Worm (Caenorhabditis elegans): ENCODE data around the gene exp-1.

Gene exp-1

DNA sequence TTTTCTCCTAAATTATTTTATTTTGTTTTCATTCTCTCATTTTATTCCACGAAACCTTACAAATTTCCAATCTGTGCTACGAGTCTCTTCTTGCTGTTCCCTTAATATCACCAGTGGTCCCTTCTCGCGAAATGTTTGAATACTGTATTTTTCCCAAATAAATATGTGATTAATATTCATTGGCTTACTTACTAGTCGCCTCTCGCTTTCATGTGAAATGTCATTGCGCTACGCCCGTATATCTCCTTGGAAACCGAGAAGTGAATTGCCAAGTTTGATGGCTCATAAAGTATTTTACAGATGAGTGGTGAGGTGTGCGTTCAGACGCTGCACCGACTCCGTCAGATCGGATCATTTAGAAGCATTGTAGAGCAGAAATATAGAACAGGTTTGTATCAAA, 35.6 kb downstream of the exp-1 start, which contains the start of gene rars-2:
Gene rars-2 (plus strand): TSS at position 301 of the 400 bp plus-strand sequence.
- no peak for TF ChIP-seq mep-1 (tag; optimal IDR thresholded peaks at IDR 0.05)
- TF ChIP-seq zip-4 (GFP tag; optimal IDR thresholded peaks at IDR 0.05) = no peak

DNA sequence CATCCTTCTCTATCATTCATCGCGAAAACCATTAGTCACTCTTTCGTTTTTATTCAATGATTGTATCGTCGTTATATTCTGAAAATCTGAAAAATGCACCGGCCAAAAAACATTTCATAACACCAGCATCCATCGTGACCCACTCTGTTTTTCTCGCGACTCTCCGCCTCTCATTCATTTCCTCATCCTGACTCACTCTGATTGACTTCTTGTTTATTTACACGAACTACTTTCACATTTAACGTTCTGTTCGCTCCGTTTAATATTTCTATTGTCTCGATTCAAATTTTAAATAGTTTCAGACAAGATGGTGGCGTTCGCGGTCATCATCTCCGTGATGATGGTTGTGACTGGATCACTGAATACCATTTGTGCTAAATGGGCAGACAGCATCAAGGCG, 37.4 kb downstream of the exp-1 start, which contains the start of gene C29H12.2:
Gene C29H12.2 (plus strand): TSS at position 297 of the 400 bp plus-strand sequence.
- peak; percentile 27 for TF ChIP-seq lin-14 (GFP tag; optimal IDR thresholded peaks at IDR 0.05)
- no peak for TF ChIP-seq efl-1 (optimal IDR thresholded peaks at IDR 0.05)
- peak; percentile 9 to 32 for TF ChIP-seq efl-1 (GFP tag; optimal IDR thresholded peaks at IDR 0.05 in 1 of 2)
- TF ChIP-seq zag-1 (tag; optimal IDR thresholded peaks at IDR 0.05) = no peak
- no peak for TF ChIP-seq nhr-28 (tag; optimal IDR thresholded peaks at IDR 0.05)
- no peak for TF ChIP-seq aha-1 (tag; optimal IDR thresholded peaks at IDR 0.05)
- TF ChIP-seq mab-9 (GFP tag; IDR thresholded peaks at IDR 0.05) = no peak
- no peak for TF ChIP-seq sptf-1 (tag; optimal IDR thresholded peaks at IDR 0.05)
- no peak for TF ChIP-seq unc-98 (GFP tag; IDR thresholded peaks at IDR 0.05)
- no peak for TF ChIP-seq unc-86 (tag; optimal IDR thresholded peaks at IDR 0.05)
- no peak for TF ChIP-seq nhr-20 (tag; optimal IDR thresholded peaks at IDR 0.05)
- TF ChIP-seq pax-3 (tag; optimal IDR thresholded peaks at IDR 0.05) = no peak

DNA sequence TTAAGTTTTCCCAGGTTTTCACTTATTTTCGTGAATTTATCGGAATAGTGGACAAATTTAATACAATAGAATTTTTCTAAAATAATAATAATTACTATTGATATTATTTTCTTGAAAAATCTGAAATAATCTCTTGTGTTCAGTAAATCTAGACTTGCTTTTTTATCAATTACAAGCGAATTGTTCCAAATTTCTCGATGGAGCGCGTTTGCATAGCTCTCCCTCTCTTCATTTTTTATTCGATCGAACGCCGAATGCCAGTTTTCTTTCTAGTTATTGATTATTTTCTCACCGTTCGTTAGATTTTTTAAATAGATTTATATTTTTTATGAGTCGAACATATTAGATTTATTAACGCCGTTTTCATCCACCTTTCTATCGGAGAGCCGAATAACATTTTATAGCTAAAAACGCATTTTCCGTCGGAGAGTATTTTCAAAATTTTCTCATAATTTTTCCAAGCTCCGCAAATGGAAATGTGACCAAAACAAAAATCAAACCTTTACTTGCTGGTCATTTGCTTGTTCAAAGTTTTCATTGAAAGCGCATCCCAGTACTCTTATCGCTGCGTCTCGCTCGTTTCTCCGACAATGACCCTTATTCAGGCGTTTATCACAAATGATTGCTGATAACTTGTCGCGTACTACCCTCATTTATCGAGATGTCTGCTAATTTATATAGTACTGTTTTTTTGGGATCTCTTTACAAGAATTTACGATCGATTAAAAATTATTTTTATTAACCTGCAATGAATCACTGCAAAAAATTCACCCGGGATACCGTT, 38.1 kb downstream of the exp-1 start:
- TF ChIP-seq unc-98 (GFP tag; IDR thresholded peaks at IDR 0.05) = no peak
- peak; percentile 96 for TF ChIP-seq pqm-1 (tag; optimal IDR thresholded peaks at IDR 0.05)
- no peak for TF ChIP-seq zag-1 (tag; optimal IDR thresholded peaks at IDR 0.05)
- TF ChIP-seq lsy-2 (tag; optimal IDR thresholded peaks at IDR 0.05) = peak in 1 of 2 experiments; percentile 19
- no peak for TF ChIP-seq hlh-4 (tag; optimal IDR thresholded peaks at IDR 0.05)
- no peak for TF ChIP-seq C34B4.2 (tag; optimal IDR thresholded peaks at IDR 0.05)
- peak; percentile 3 to 34 for TF ChIP-seq efl-1 (optimal IDR thresholded peaks at IDR 0.05)
- TF ChIP-seq efl-1 (GFP tag; optimal IDR thresholded peaks at IDR 0.05 in 1 of 2) = peak in 1 of 2 experiments; percentile 21
- TF ChIP-seq lin-15B (tag; optimal IDR thresholded peaks at IDR 0.05) = no peak
- TF ChIP-seq mep-1 (tag; optimal IDR thresholded peaks at IDR 0.05) = peak; percentile 55
- TF ChIP-seq snpc-4 (tag; optimal IDR thresholded peaks at IDR 0.05) = no peak
- no peak for TF ChIP-seq efl-3 (GFP tag; optimal IDR thresholded peaks at IDR 0.05)
- no peak for TF ChIP-seq hlh-17 (GFP tag; optimal IDR thresholded peaks at IDR 0.05; ENCODE audit: borderline replicate concordance)
- TF ChIP-seq nhr-47 (tag; optimal IDR thresholded peaks at IDR 0.05) = peak; percentile 10
- no peak for TF ChIP-seq fos-1 (tag; optimal IDR thresholded peaks at IDR 0.05)
- no peak for TF ChIP-seq nhr-85 (tag)
- no peak for TF ChIP-seq ceh-90 (tag; optimal IDR thresholded peaks at IDR 0.05)
- no peak for TF ChIP-seq mdl-1 (tag; optimal IDR thresholded peaks at IDR 0.05)
- TF ChIP-seq sox-4 (tag; optimal IDR thresholded peaks at IDR 0.05) = no peak
- TF ChIP-seq blmp-1 (tag; optimal IDR thresholded peaks at IDR 0.05) = no peak
- TF ChIP-seq lin-14 (GFP tag; optimal IDR thresholded peaks at IDR 0.05) = peak; percentile 64
- no peak for TF ChIP-seq lir-3 (tag; optimal IDR thresholded peaks at IDR 0.05; ENCODE audit: poor library complexity)
- no peak for TF ChIP-seq unc-86 (tag; optimal IDR thresholded peaks at IDR 0.05)
- TF ChIP-seq nhr-28 (tag; optimal IDR thresholded peaks at IDR 0.05) = no peak
- TF ChIP-seq C16A3.4 (tag; optimal IDR thresholded peaks at IDR 0.05) = peak; percentile 16
- no peak for TF ChIP-seq unc-30 (tag; optimal IDR thresholded peaks at IDR 0.05)
- TF ChIP-seq aly-2 (tag; optimal IDR thresholded peaks at IDR 0.05) = no peak
- no peak for TF ChIP-seq F16B12.6 (tag; optimal IDR thresholded peaks at IDR 0.05)
- TF ChIP-seq ets-5 (GFP tag; IDR thresholded peaks at IDR 0.05) = no peak
- TF ChIP-seq fkh-8 (tag; optimal IDR thresholded peaks at IDR 0.05) = no peak
- no peak for TF ChIP-seq C04F5.9 (tag; optimal IDR thresholded peaks at IDR 0.05)
- TF ChIP-seq nhr-20 (tag; optimal IDR thresholded peaks at IDR 0.05) = no peak
- TF ChIP-seq lin-13 (GFP tag; optimal IDR thresholded peaks at IDR 0.05) = no peak
- no peak for TF ChIP-seq nhr-11 (tag; optimal IDR thresholded peaks at IDR 0.05)
- TF ChIP-seq pax-3 (tag; optimal IDR thresholded peaks at IDR 0.05) = no peak
- no peak for TF ChIP-seq nhr-237 (tag; optimal IDR thresholded peaks at IDR 0.05)
- TF ChIP-seq ceh-8 (GFP tag; optimal IDR thresholded peaks at IDR 0.05) = no peak
- no peak for TF ChIP-seq nhr-77 (tag; optimal IDR thresholded peaks at IDR 0.05)
- TF ChIP-seq tlp-1 (tag; optimal IDR thresholded peaks at IDR 0.05) = no peak
- no peak for TF ChIP-seq nhr-71 (tag; optimal IDR thresholded peaks at IDR 0.05)
- TF ChIP-seq fkh-4 (tag; optimal IDR thresholded peaks at IDR 0.05; ENCODE audit: borderline replicate concordance) = no peak
- no peak for TF ChIP-seq sup-37 (GFP tag; optimal IDR thresholded peaks at IDR 0.05)
- TF ChIP-seq ceh-82 (tag; optimal IDR thresholded peaks at IDR 0.05) = no peak
- TF ChIP-seq mab-9 (GFP tag; IDR thresholded peaks at IDR 0.05) = no peak
